Worm (Caenorhabditis elegans) whole organism, L4 larva: ENCODE measurements around the gene F38G1.3.

Experiments
- D1046.2 ChIP-seq: fragments of 200-800 bp; sonication (Bioruptor generic); IDR thresholded peaks from 2 replicates; pipeline ENCODE4 v1.3.6; 2022; ENCODE audit warnings: missing genetic modification characterization, missing compliant biosample characterization
- F10B5.3 ChIP-seq: sonication (generic microtip); optimal IDR thresholded peaks from 2 replicates; lab custom pipeline; 2016; ENCODE audit warnings: mild to moderate bottlenecking, missing genetic modification characterization, missing compliant biosample characterization
- F37D6.2 ChIP-seq: sonication (generic microtip); optimal IDR thresholded peaks from 2 replicates; lab custom pipeline; 2016; ENCODE audit warnings: mild to moderate bottlenecking, missing genetic modification characterization, missing compliant biosample characterization
- F44E2.7 ChIP-seq: fragments of 200-800 bp; sonication (Bioruptor generic); IDR thresholded peaks from 2 replicates; pipeline ENCODE4 v2.1.2; 2022; ENCODE audit warnings: missing genetic modification characterization, missing compliant biosample characterization
- F49E8.2 ChIP-seq: sonication (generic microtip); optimal IDR thresholded peaks from 2 replicates; lab custom pipeline; 2016; ENCODE audit warnings: missing compliant biosample characterization, mild to moderate bottlenecking, missing genetic modification characterization, borderline replicate concordance
- R02D3.7 ChIP-seq: fragments of 150-350 bp; sonication (generic microtip); optimal IDR thresholded peaks from 3 replicates; lab custom pipeline; 2014; ENCODE audit warnings: missing biosample characterization, missing genetic modification characterization
- T20F7.1 ChIP-seq: fragments of 200-800 bp; sonication (Bioruptor generic); optimal IDR thresholded peaks from 2 replicates; lab custom pipeline; 2018; ENCODE audit warnings: mild to moderate bottlenecking, missing genetic modification characterization, missing compliant biosample characterization
- T26A8.4 ChIP-seq: fragments of 200-800 bp; sonication (Bioruptor generic); IDR thresholded peaks from 2 replicates; pipeline ENCODE4 v1.3.6; 2022; ENCODE audit warnings: missing genetic modification characterization, missing compliant biosample characterization
- Y105C5A.15 ChIP-seq: fragments of 200-800 bp; sonication (Bioruptor generic); IDR thresholded peaks from 2 replicates; pipeline ENCODE4 v1.3.6; 2022; ENCODE audit warnings: missing genetic modification characterization, missing compliant biosample characterization
- Y5F2A.4 ChIP-seq: fragments of 200-800 bp; sonication (Bioruptor generic); optimal IDR thresholded peaks from 2 replicates; lab custom pipeline; 2018; ENCODE audit warnings: mild to moderate bottlenecking, missing genetic modification characterization, missing compliant biosample characterization
- ZK337.2 ChIP-seq: fragments of 200-800 bp; sonication (Bioruptor generic); IDR thresholded peaks from 2 replicates; pipeline ENCODE4 v1.3.6; 2022; ENCODE audit warnings: missing genetic modification reagents, missing genetic modification characterization, missing compliant biosample characterization
- ceh-20 ChIP-seq: fragments of 200-800 bp; sonication (Bioruptor generic); IDR thresholded peaks from 2 replicates; pipeline ENCODE4 v1.3.6; 2022; ENCODE audit warnings: missing genetic modification reagents, missing genetic modification characterization, missing compliant biosample characterization
- ceh-44 ChIP-seq: fragments of 200-800 bp; sonication (Bioruptor generic); IDR thresholded peaks from 2 replicates; pipeline ENCODE4 v1.3.6; 2022; ENCODE audit warnings: missing genetic modification reagents, missing genetic modification characterization, missing compliant biosample characterization
- ceh-82 ChIP-seq: sonication (generic microtip); optimal IDR thresholded peaks from 2 replicates; lab custom pipeline; 2017; ENCODE audit warnings: missing biosample characterization, missing genetic modification characterization
- ces-1 ChIP-seq: fragments of 150-350 bp; sonication (generic microtip); optimal IDR thresholded peaks from 4 replicates; lab custom pipeline; 2014; ENCODE audit warnings: missing biosample characterization, missing genetic modification reagents, missing genetic modification characterization
- cey-2 ChIP-seq: sonication (generic microtip); optimal IDR thresholded peaks from 3 replicates; lab custom pipeline; 2017; ENCODE audit warnings: missing genetic modification characterization, mild to moderate bottlenecking, missing compliant biosample characterization, antibody characterized with exemption, borderline replicate concordance; ENCODE audit not compliant: insufficient read depth
- dmd-6 ChIP-seq: fragments of 200-800 bp; sonication (Bioruptor generic); IDR thresholded peaks from 2 replicates; pipeline ENCODE4 v1.3.6; 2022; ENCODE audit warnings: missing genetic modification reagents, missing genetic modification characterization, missing compliant biosample characterization
- duxl-1 ChIP-seq: sonication (generic microtip); optimal IDR thresholded peaks from 2 replicates; lab custom pipeline; 2016; ENCODE audit warnings: mild to moderate bottlenecking, missing genetic modification characterization, moderate library complexity, missing compliant biosample characterization; ENCODE audit not compliant: poor library complexity
- dve-1 ChIP-seq: sonication (generic microtip); optimal IDR thresholded peaks from 2 replicates; lab custom pipeline; 2017; ENCODE audit warnings: antibody characterized with exemption, mild to moderate bottlenecking, missing genetic modification characterization, missing compliant biosample characterization; ENCODE audit not compliant: insufficient read depth
- egl-27 ChIP-seq: sonication (generic microtip); optimal IDR thresholded peaks from 3 replicates; lab custom pipeline; 2017; ENCODE audit warnings: missing biosample characterization, missing genetic modification reagents, missing genetic modification characterization
- egl-43 ChIP-seq: fragments of 200-800 bp; sonication (Bioruptor generic); IDR thresholded peaks from 2 replicates; pipeline ENCODE4 v1.3.6; 2022; ENCODE audit warnings: missing genetic modification reagents, missing genetic modification characterization, missing compliant biosample characterization
- gei-8 ChIP-seq: fragments of 200-800 bp; sonication (Bioruptor generic); optimal IDR thresholded peaks from 2 replicates; lab custom pipeline; 2018; ENCODE audit warnings: mild to moderate bottlenecking, missing genetic modification characterization, missing compliant biosample characterization
- hif-1 ChIP-seq, 2 experiments: sonication (generic microtip); optimal IDR thresholded peaks; 2 replicates each; lab custom pipeline; 2016 to 2017; ENCODE audit warnings: missing compliant biosample characterization in 2 of 2, missing genetic modification characterization in 2 of 2, missing genetic modification reagents in 2 of 2, missing genotype in 2 of 2, mild to moderate bottlenecking in 1 of 2
- hlh-11 ChIP-seq: fragments of 200-800 bp; sonication (Bioruptor generic); optimal IDR thresholded peaks from 2 replicates; lab custom pipeline; 2018; ENCODE audit warnings: mild to moderate bottlenecking, missing genetic modification characterization, missing compliant biosample characterization
- lin-1 ChIP-seq: fragments of 200-800 bp; sonication (Bioruptor generic); IDR thresholded peaks from 2 replicates; pipeline ENCODE4 v1.3.6; 2022; ENCODE audit warnings: missing genetic modification reagents, missing genetic modification characterization, missing compliant biosample characterization
- lin-13 ChIP-seq: fragments of 150-350 bp; optimal IDR thresholded peaks from 2 replicates; lab custom pipeline; 2014; ENCODE audit warnings: missing biosample characterization, missing genetic modification reagents, missing genetic modification characterization
- lin-29 ChIP-seq: fragments of 200-800 bp; sonication (Bioruptor generic); IDR thresholded peaks from 2 replicates; pipeline ENCODE4 v1.3.6; 2022; ENCODE audit warnings: missing genetic modification reagents, missing genetic modification characterization, missing compliant biosample characterization
- lin-38 ChIP-seq: fragments of 200-800 bp; sonication (Bioruptor generic); IDR thresholded peaks from 2 replicates; pipeline ENCODE4 v1.3.6; 2022; ENCODE audit warnings: missing genetic modification reagents, missing genetic modification characterization, missing compliant biosample characterization
- madf-5 ChIP-seq, 2 experiments: fragments of 200-800 bp; sonication (Bioruptor generic); IDR thresholded peaks; 2 replicates each; pipeline ENCODE4 v1.3.6; 2022; ENCODE audit warnings: missing compliant biosample characterization in 2 of 2, missing genetic modification characterization in 2 of 2
- madf-9 ChIP-seq: fragments of 200-800 bp; sonication (Bioruptor generic); conservative IDR thresholded peaks from 2 replicates; pipeline ENCODE4 v1.3.6; 2022; ENCODE audit warnings: missing genetic modification reagents, missing genetic modification characterization, missing compliant biosample characterization
- mdt-29 ChIP-seq: fragments of 200-800 bp; sonication (Bioruptor generic); IDR thresholded peaks from 2 replicates; pipeline ENCODE4 v1.3.6; 2022; ENCODE audit warnings: missing genetic modification reagents, missing genetic modification characterization, missing compliant biosample characterization
- mes-2 ChIP-seq: sonication (generic microtip); optimal IDR thresholded peaks from 2 replicates; lab custom pipeline; 2016; ENCODE audit warnings: missing genotype, mild to moderate bottlenecking, missing genetic modification characterization, missing compliant biosample characterization; ENCODE audit not compliant: poor library complexity, severe bottlenecking
- mxl-2 ChIP-seq: fragments of 200-800 bp; sonication (Bioruptor generic); conservative IDR thresholded peaks from 2 replicates; pipeline ENCODE4 v1.3.6; 2022; ENCODE audit warnings: missing genetic modification reagents, missing genetic modification characterization, missing compliant biosample characterization
- nhr-111 ChIP-seq: fragments of 200-800 bp; sonication (Bioruptor generic); optimal IDR thresholded peaks from 2 replicates; lab custom pipeline; 2018; ENCODE audit warnings: mild to moderate bottlenecking, missing genetic modification characterization, missing compliant biosample characterization
- nhr-25 ChIP-seq: sonication (generic microtip); optimal IDR thresholded peaks from 2 replicates; lab custom pipeline; 2017; ENCODE audit warnings: missing genetic modification characterization, mild to moderate bottlenecking, missing compliant biosample characterization, antibody characterized with exemption, moderate library complexity, borderline replicate concordance; ENCODE audit not compliant: insufficient read depth
- nhr-28 ChIP-seq: fragments of 150-350 bp; optimal IDR thresholded peaks from 2 replicates; lab custom pipeline; 2014; ENCODE audit warnings: missing biosample characterization, missing genetic modification characterization
- nhr-76 ChIP-seq: fragments of 150-350 bp; optimal IDR thresholded peaks from 2 replicates; lab custom pipeline; 2014; ENCODE audit warnings: missing biosample characterization, missing genetic modification characterization
- pqm-1 ChIP-seq: sonication (generic microtip); optimal IDR thresholded peaks from 2 replicates; lab custom pipeline; 2017; ENCODE audit warnings: missing biosample characterization, missing genetic modification characterization
- rbr-2 ChIP-seq: sonication (generic microtip); optimal IDR thresholded peaks from 2 replicates; lab custom pipeline; 2016; ENCODE audit warnings: missing genotype, missing genetic modification characterization, missing compliant biosample characterization
- sdz-12 ChIP-seq: fragments of 200-800 bp; sonication (Bioruptor generic); optimal IDR thresholded peaks from 2 replicates; lab custom pipeline; 2018; ENCODE audit warnings: mild to moderate bottlenecking, missing genetic modification characterization, missing compliant biosample characterization
- snpc-1.2 ChIP-seq: fragments of 200-800 bp; sonication (Bioruptor generic); IDR thresholded peaks from 2 replicates; pipeline ENCODE4 v1.3.6; 2022; ENCODE audit warnings: missing genetic modification reagents, missing genetic modification characterization, missing compliant biosample characterization
- tag-97 ChIP-seq: fragments of 200-800 bp; sonication (Bioruptor generic); IDR thresholded peaks from 2 replicates; pipeline ENCODE4 v1.3.6; 2022; ENCODE audit warnings: missing genetic modification characterization, missing compliant biosample characterization
- zfp-2 ChIP-seq: sonication (generic microtip); optimal IDR thresholded peaks from 2 replicates; lab custom pipeline; 2016; ENCODE audit warnings: mild to moderate bottlenecking, missing genetic modification characterization, missing compliant biosample characterization
- zfp-3 ChIP-seq: fragments of 200-800 bp; sonication (Bioruptor generic); conservative IDR thresholded peaks from 2 replicates; pipeline ENCODE4 v1.3.6; 2022; ENCODE audit warnings: missing genetic modification reagents, missing genetic modification characterization, missing compliant biosample characterization
- zip-2 ChIP-seq: fragments of 150-350 bp; optimal IDR thresholded peaks from 2 replicates; lab custom pipeline; 2014; ENCODE audit warnings: missing biosample characterization, missing genetic modification characterization
- ztf-11 ChIP-seq: fragments of 150-350 bp; optimal IDR thresholded peaks from 2 replicates; lab custom pipeline; 2014; ENCODE audit warnings: missing biosample characterization, missing genetic modification characterization

The F38G1.3 gene

ce11 chrX:487669-488068 lies 11.3 kb downstream of the F38G1.3 start (continued):
- TF ChIP-seq nhr-76 (tag; lab: Kevin White, UChicago) (no peak), Y105C5A.15 (GFP tag; lab: Robert Waterston, UW) (peak; percentile 56; the same call in 1 of the 2 replicates), T26A8.4 (GFP tag; lab: Robert Waterston, UW) (no peak), F49E8.2 (tag; lab: Kevin White, UChicago) (peak; percentile 18), zip-2 (tag; lab: Kevin White, UChicago) (no peak)

- TF ChIP-seq F44E2.7 (GFP tag; lab: Robert Waterston, UW) (peak; percentile 94), F10B5.3 (tag; lab: Kevin White, UChicago) (peak; percentile 83), mdt-29 (peak; percentile 61; the same call in 1 of the 2 replicates), mxl-2 (GFP tag; lab: Robert Waterston, UW) (0 out of 2 replicates have a peak, but pooled peaks have one; percentile 57), pqm-1 (tag; lab: Kevin White, UChicago) (no peak), egl-43 (peak; percentile 98), zfp-2 (tag; lab: Kevin White, UChicago) (peak; percentile 54), lin-38 (GFP tag; lab: Robert Waterston, UW) (peak; percentile 84), hif-1 (tag; optimal IDR thresholded peaks at IDR 0.05; lab: Kevin White, UChicago) (no peak), ZK337.2 (GFP tag; lab: Robert Waterston, UW) (peak; percentile 86), ceh-44 (GFP tag; lab: Robert Waterston, UW) (peak; percentile 77), egl-27 (tag; lab: Kevin White, UChicago) (no peak), duxl-1 (tag; lab: Kevin White, UChicago) (peak; percentile 93), F37D6.2 (peak; percentile 65), rbr-2 (peak; percentile 81), tag-97 (GFP tag; lab: Robert Waterston, UW) (no peak), ceh-82 (tag; lab: Kevin White, UChicago) (no peak), ces-1 (GFP tag; lab: Kevin White, UChicago) (peak; percentile 24), cey-2 (no peak), zfp-3 (GFP tag; lab: Robert Waterston, UW) (peak; percentile 78), ceh-20 (GFP tag; lab: Robert Waterston, UW) (peak; percentile 87), zip-2 (tag; lab: Kevin White, UChicago) (peak; percentile 2), Y5F2A.4 (peak; percentile 83), lin-13 (GFP tag; lab: Kevin White, UChicago) (peak; percentile 54), madf-5 (GFP tag; IDR thresholded peaks at IDR 0.05; lab: Robert Waterston, UW) (peak; percentile 90 to 95), sdz-12 (GFP tag; lab: Kevin White, UChicago) (peak; percentile 13), snpc-1.2 (peak; percentile 87), ztf-11 (no peak), T26A8.4 (GFP tag; lab: Robert Waterston, UW) (peak; percentile 90; the same call in 1 of the 2 replicates), F49E8.2 (tag; lab: Kevin White, UChicago) (peak; percentile 77), lin-1 (GFP tag; lab: Robert Waterston, UW) (peak; percentile 82), madf-9 (peak; percentile 84), gei-8 (peak; percentile 94), dmd-6 (GFP tag; lab: Robert Waterston, UW) (peak; percentile 66), D1046.2 (GFP tag; lab: Robert Waterston, UW) (peak; percentile 80), hlh-11 (tag; lab: Kevin White, UChicago) (peak; percentile 67), dve-1 (tag; lab: Kevin White, UChicago) (peak; percentile 74), nhr-25 (tag; lab: Kevin White, UChicago) (peak; percentile 20), nhr-111 (GFP tag; lab: Kevin White, UChicago) (peak; percentile 94), mes-2 (peak; percentile 86), nhr-28 (peak; percentile 29), lin-29 (GFP tag; lab: Robert Waterston, UW) (peak; percentile 82), T20F7.1 (GFP tag; lab: Kevin White, UChicago) (peak; percentile 57), R02D3.7 (tag; lab: Kevin White, UChicago) (no peak)
Observed at ce11 chrX:489635-490105, 13.3 kb downstream of the F38G1.3 start, which contains the start of gene egl-17. TSS of gene egl-17 (plus strand) at chrX:489685.
